Worm (Caenorhabditis elegans): ENCODE measurements around the gene ins-11.

DNA sequence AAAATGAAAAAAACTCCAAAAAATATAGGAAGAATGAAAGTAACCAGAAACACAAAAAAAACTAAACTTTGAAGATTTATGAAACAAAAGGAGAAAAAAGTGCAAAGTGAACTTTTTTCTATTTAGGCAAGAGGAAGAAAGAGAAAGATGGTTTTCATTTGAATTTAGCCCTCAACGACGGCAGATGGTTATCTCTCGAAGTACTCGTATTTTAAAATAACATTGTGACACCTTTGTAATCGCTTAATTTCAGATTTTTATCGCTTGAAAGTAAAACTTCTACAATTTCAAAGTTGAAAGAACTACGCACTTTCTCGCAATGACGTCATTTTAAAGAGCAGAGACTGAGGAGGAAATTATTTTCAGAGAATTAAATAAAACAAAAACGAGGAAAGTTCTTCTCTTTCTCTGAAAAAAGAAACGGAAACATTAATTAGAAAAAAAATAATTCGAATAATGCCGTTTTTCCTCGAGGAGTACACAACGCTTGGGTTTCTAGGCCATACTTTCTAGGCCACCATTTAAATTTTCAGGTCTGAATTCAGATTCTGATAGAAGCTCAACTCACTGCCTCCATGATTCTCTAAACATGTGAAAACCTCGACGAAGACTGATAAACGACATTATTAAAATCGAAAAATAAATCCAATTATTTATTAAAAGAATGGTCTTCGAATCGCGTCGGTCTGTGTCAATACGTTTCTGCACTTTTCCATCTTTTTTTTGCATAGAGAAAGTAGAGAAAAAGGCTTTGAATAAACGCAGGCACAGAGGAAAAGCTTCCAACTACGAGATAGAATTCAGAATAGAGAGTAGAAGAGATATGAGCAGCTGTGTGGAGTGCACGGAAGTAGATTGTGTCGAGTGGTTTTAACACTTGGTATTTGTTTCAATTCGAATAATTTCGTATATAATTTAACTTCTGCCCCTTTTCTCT is 44.8 kb upstream of the ins-11 start:
- TF ChIP-seq him-1 (tag; optimal IDR thresholded peaks at IDR 0.05) (no peak), dao-5 (tag; optimal IDR thresholded peaks at IDR 0.05) (no peak)

Measured in whole organism, L4/young adult.